Fruit fly (Drosophila melanogaster) whole organism, embryonic: Measurements from ENCODE around the gene Nf-YA.

Experiments
- B-H2 ChIP-seq: fragments of 200-800 bp; sonication (Bioruptor generic); optimal IDR thresholded peaks from 2 replicates; lab custom pipeline; 2018; ENCODE audit warnings: missing biosample characterization, mild to moderate bottlenecking, missing genetic modification characterization
- CG10274 ChIP-seq: fragments of 200-800 bp; sonication (Bioruptor generic); optimal IDR thresholded peaks from 3 replicates; lab custom pipeline; 2017; ENCODE audit warnings: missing biosample characterization, mild to moderate bottlenecking, missing genetic modification characterization
- CG10543 ChIP-seq: fragments of 200-800 bp; sonication (Bioruptor generic); optimal IDR thresholded peaks from 3 replicates; lab custom pipeline; 2017; ENCODE audit warnings: missing biosample characterization, mild to moderate bottlenecking, missing genetic modification characterization, moderate library complexity
- CG12155 ChIP-seq: fragments of 200-800 bp; sonication (Bioruptor generic); optimal IDR thresholded peaks from 3 replicates; lab custom pipeline; 2016; ENCODE audit warnings: missing biosample characterization, missing genetic modification characterization
- CG1233 ChIP-seq: fragments of 200-800 bp; sonication (Bioruptor generic); optimal IDR thresholded peaks from 4 replicates; lab custom pipeline; 2018; ENCODE audit warnings: missing biosample characterization, mild to moderate bottlenecking, missing genetic modification characterization
- CG12391 ChIP-seq: fragments of 200-800 bp; sonication (Bioruptor generic); optimal IDR thresholded peaks from 3 replicates; lab custom pipeline; 2018; ENCODE audit warnings: missing biosample characterization, mild to moderate bottlenecking, missing genetic modification characterization, moderate library complexity
- CG12744 ChIP-seq: fragments of 200-800 bp; sonication (Bioruptor generic); optimal IDR thresholded peaks from 2 replicates; lab custom pipeline; 2016; ENCODE audit warnings: missing biosample characterization, missing genetic modification characterization
- CG13296 ChIP-seq: fragments of 200-800 bp; sonication (Bioruptor generic); optimal IDR thresholded peaks from 3 replicates; lab custom pipeline; 2018; ENCODE audit warnings: missing biosample characterization, mild to moderate bottlenecking, missing genetic modification characterization
- CG13424 ChIP-seq: fragments of 200-800 bp; sonication (Bioruptor generic); optimal IDR thresholded peaks from 2 replicates; lab custom pipeline; 2019; ENCODE audit warnings: missing biosample characterization, mild to moderate bottlenecking, missing genetic modification characterization, moderate library complexity
- CG15601 ChIP-seq: fragments of 200-800 bp; sonication (Bioruptor generic); optimal IDR thresholded peaks from 3 replicates; lab custom pipeline; 2019; ENCODE audit warnings: missing biosample characterization, mild to moderate bottlenecking, missing genetic modification characterization, moderate library complexity
- CG1647 ChIP-seq: fragments of 200-800 bp; sonication (Bioruptor generic); optimal IDR thresholded peaks from 3 replicates; lab custom pipeline; 2016; ENCODE audit warnings: missing biosample characterization, missing genetic modification characterization
- CG16779 ChIP-seq: fragments of 200-800 bp; sonication (Bioruptor generic); IDR thresholded peaks from 2 replicates; pipeline ENCODE4 v1.3.6; 2022; ENCODE audit warnings: missing biosample characterization, missing genetic modification characterization
- CG17361 ChIP-seq: fragments of 200-800 bp; sonication (Bioruptor generic); IDR thresholded peaks from 3 replicates; pipeline ENCODE4 v1.3.6; 2022; ENCODE audit warnings: missing biosample characterization, missing genetic modification characterization
- CG18599 ChIP-seq: fragments of 200-800 bp; sonication (Bioruptor generic); optimal IDR thresholded peaks from 3 replicates; lab custom pipeline; 2017; ENCODE audit warnings: missing biosample characterization, missing genetic modification characterization, mild to moderate bottlenecking, moderate library complexity, missing genetic modification reagents
- CG18619 ChIP-seq: fragments of 200-800 bp; sonication (Bioruptor generic); optimal IDR thresholded peaks from 3 replicates; lab custom pipeline; 2017; ENCODE audit warnings: missing biosample characterization, mild to moderate bottlenecking, missing genetic modification characterization
- CG2120 ChIP-seq: fragments of 200-800 bp; sonication (Bioruptor generic); optimal IDR thresholded peaks from 3 replicates; lab custom pipeline; 2016; ENCODE audit warnings: missing biosample characterization, missing genetic modification characterization
- CG2129 ChIP-seq: fragments of 200-800 bp; sonication (Bioruptor generic); IDR thresholded peaks from 2 replicates; pipeline ENCODE4 v1.3.6; 2022; ENCODE audit warnings: missing biosample characterization, missing genetic modification characterization; ENCODE audit not compliant: partially characterized antibody
- CG2678 ChIP-seq: fragments of 200-800 bp; sonication (Bioruptor generic); optimal IDR thresholded peaks from 3 replicates; lab custom pipeline; 2019; ENCODE audit warnings: missing biosample characterization, mild to moderate bottlenecking, missing genetic modification characterization, moderate library complexity
- CG32772 ChIP-seq: fragments of 200-800 bp; sonication (Bioruptor generic); IDR thresholded peaks from 2 replicates; pipeline ENCODE4 v1.3.6; 2022; ENCODE audit warnings: missing biosample characterization, missing genetic modification characterization
- CG3281 ChIP-seq: fragments of 200-800 bp; sonication (Bioruptor generic); optimal IDR thresholded peaks from 3 replicates; lab custom pipeline; 2017; ENCODE audit warnings: missing biosample characterization, mild to moderate bottlenecking, missing genetic modification characterization
- CG3407 ChIP-seq: fragments of 200-800 bp; sonication (Bioruptor generic); optimal IDR thresholded peaks from 2 replicates; lab custom pipeline; 2018; ENCODE audit warnings: missing biosample characterization, mild to moderate bottlenecking, missing genetic modification characterization
- CG34376 ChIP-seq: fragments of 200-800 bp; sonication (Bioruptor generic); optimal IDR thresholded peaks from 2 replicates; lab custom pipeline; 2018; ENCODE audit warnings: missing biosample characterization, mild to moderate bottlenecking, missing genetic modification characterization
- CG5180 ChIP-seq: fragments of 200-800 bp; sonication (Bioruptor generic); optimal IDR thresholded peaks from 3 replicates; lab custom pipeline; 2017; ENCODE audit warnings: missing biosample characterization, missing genetic modification characterization, mild to moderate bottlenecking, moderate library complexity, missing genetic modification reagents
- CG6689 ChIP-seq: fragments of 200-800 bp; sonication (Bioruptor generic); IDR thresholded peaks from 2 replicates; pipeline ENCODE4 v1.3.6; 2022; ENCODE audit warnings: missing biosample characterization, missing genetic modification characterization
- Deaf1 ChIP-seq: fragments of 200-800 bp; optimal IDR thresholded peaks from 3 replicates; lab custom pipeline; 2019; ENCODE audit warnings: missing biosample characterization, mild to moderate bottlenecking, missing genetic modification characterization, moderate library complexity
- Dfd ChIP-seq, 2 experiments: fragments of >200 bp; optimal IDR thresholded peaks; 2 replicates each; lab custom pipeline; 2017; ENCODE audit warnings: missing biosample characterization in 2 of 2, missing genetic modification characterization in 2 of 2
- Doc3 ChIP-seq: fragments of 200-800 bp; sonication (Bioruptor generic); IDR thresholded peaks from 3 replicates; pipeline ENCODE4 v1.3.6; 2022; ENCODE audit warnings: missing biosample characterization, missing genetic modification characterization; ENCODE audit not compliant: partially characterized antibody
- ERR ChIP-seq: fragments of 200-800 bp; sonication (Bioruptor generic); optimal IDR thresholded peaks from 2 replicates; lab custom pipeline; 2016; ENCODE audit warnings: missing biosample characterization, missing genetic modification characterization
- Ets97D ChIP-seq: fragments of 200-800 bp; sonication (Bioruptor generic); optimal IDR thresholded peaks from 3 replicates; lab custom pipeline; 2016; ENCODE audit warnings: missing biosample characterization, missing genetic modification characterization
- Fer1 ChIP-seq: fragments of 200-800 bp; sonication (Bioruptor generic); optimal IDR thresholded peaks from 2 replicates; lab custom pipeline; 2017; ENCODE audit warnings: missing biosample characterization, mild to moderate bottlenecking, missing genetic modification characterization
- Gsc ChIP-seq: fragments of 200-800 bp; sonication (Bioruptor generic); IDR thresholded peaks from 2 replicates; pipeline ENCODE4 v1.3.6; 2022; ENCODE audit warnings: missing biosample characterization, missing genetic modification characterization
- HHEX ChIP-seq: fragments of 200-800 bp; sonication (Bioruptor generic); optimal IDR thresholded peaks from 3 replicates; lab custom pipeline; 2017; ENCODE audit warnings: missing biosample characterization, mild to moderate bottlenecking, missing genetic modification characterization, missing genetic modification reagents
- Hsf ChIP-seq: fragments of 200-800 bp; sonication (Bioruptor generic); optimal IDR thresholded peaks from 3 replicates; lab custom pipeline; 2016; ENCODE audit warnings: missing biosample characterization, missing genetic modification characterization
- Med ChIP-seq: fragments of 200-800 bp; sonication (Bioruptor generic); peaks from one replicate; lab custom pipeline; 2016; ENCODE audit warnings: missing biosample characterization, missing genetic modification characterization, mild to moderate bottlenecking, inconsistent platforms, moderate library complexity
- Side ChIP-seq: fragments of 200-800 bp; sonication (Bioruptor generic); optimal IDR thresholded peaks from 2 replicates; lab custom pipeline; 2016; ENCODE audit warnings: missing biosample characterization, missing genetic modification characterization
- Ssrp ChIP-seq: fragments of 200-800 bp; sonication (Bioruptor generic); optimal IDR thresholded peaks from 2 replicates; lab custom pipeline; 2018; ENCODE audit warnings: missing biosample characterization, mild to moderate bottlenecking, missing genetic modification characterization, moderate library complexity
- dan ChIP-seq: fragments of 200-800 bp; sonication (Bioruptor generic); IDR thresholded peaks from 2 replicates; pipeline ENCODE4 v1.3.6; 2022; ENCODE audit warnings: missing biosample characterization, missing genetic modification characterization
- dmrt99B ChIP-seq: fragments of 200-800 bp; sonication (Bioruptor generic); optimal IDR thresholded peaks from 2 replicates; lab custom pipeline; 2018; ENCODE audit warnings: missing biosample characterization, mild to moderate bottlenecking, missing genetic modification characterization, moderate library complexity
- dysf ChIP-seq: fragments of 200-800 bp; sonication (Bioruptor generic); IDR thresholded peaks from 3 replicates; pipeline ENCODE4 v1.3.6; 2022; ENCODE audit warnings: missing biosample characterization, missing genetic modification characterization
- fu2 ChIP-seq: fragments of 200-800 bp; sonication (Bioruptor generic); optimal IDR thresholded peaks from 2 replicates; lab custom pipeline; 2016; ENCODE audit warnings: missing biosample characterization, missing genetic modification characterization
- gsb-n ChIP-seq: fragments of 200-800 bp; sonication (Bioruptor generic); optimal IDR thresholded peaks from 3 replicates; lab custom pipeline; 2018; ENCODE audit warnings: missing biosample characterization, mild to moderate bottlenecking, missing genetic modification characterization
- jigr1 ChIP-seq: fragments of 200-800 bp; sonication (Bioruptor generic); IDR thresholded peaks from 3 replicates; pipeline ENCODE4 v1.3.6; 2022; ENCODE audit warnings: missing biosample characterization, missing genetic modification characterization
- ken ChIP-seq: fragments of 200-800 bp; sonication (Bioruptor generic); IDR thresholded peaks from 3 replicates; pipeline ENCODE4 v1.3.6; 2022; ENCODE audit warnings: missing biosample characterization, missing genetic modification characterization
- luna ChIP-seq: fragments of 200-800 bp; sonication (Bioruptor generic); optimal IDR thresholded peaks from 2 replicates; lab custom pipeline; 2016; ENCODE audit warnings: missing biosample characterization, missing genetic modification characterization
- mam ChIP-seq: fragments of 200-800 bp; sonication (Bioruptor generic); optimal IDR thresholded peaks from 3 replicates; lab custom pipeline; 2016; ENCODE audit warnings: missing biosample characterization, missing genetic modification characterization
- nau ChIP-seq: fragments of 200-800 bp; sonication (Bioruptor generic); optimal IDR thresholded peaks from 3 replicates; lab custom pipeline; 2017; ENCODE audit warnings: missing biosample characterization, mild to moderate bottlenecking, missing genetic modification characterization, missing genetic modification reagents
- odd ChIP-seq: fragments of 200-800 bp; sonication (Bioruptor generic); optimal IDR thresholded peaks from 2 replicates; lab custom pipeline; 2017; ENCODE audit warnings: missing biosample characterization, mild to moderate bottlenecking, missing genetic modification characterization
- pita ChIP-seq: fragments of 200-800 bp; sonication (Bioruptor generic); optimal IDR thresholded peaks from 2 replicates; lab custom pipeline; 2017; ENCODE audit warnings: missing biosample characterization, mild to moderate bottlenecking, missing genetic modification characterization
- prd ChIP-seq, 3 experiments: fragments of >200 bp in 2 of 3; fragments of 200-800 bp in 1 of 3; sonication (Bioruptor generic) in 1 of 3; optimal IDR thresholded peaks in 2 of 3; IDR thresholded peaks in 1 of 3; 2 replicates in 2 of 3; 3 replicates in 1 of 3; pipeline versions ENCODE4 v1.3.6 to Lab custom; 2017 to 2022; ENCODE audit warnings: missing biosample characterization in 1 of 3, missing genetic modification characterization in 1 of 3
- schlank ChIP-seq: fragments of 200-800 bp; sonication (Bioruptor generic); optimal IDR thresholded peaks from 2 replicates; lab custom pipeline; 2018; ENCODE audit warnings: missing biosample characterization, mild to moderate bottlenecking, missing genetic modification characterization
- z ChIP-seq: fragments of 200-800 bp; sonication (Bioruptor generic); IDR thresholded peaks from 3 replicates; pipeline ENCODE4 v1.3.6; 2022; ENCODE audit warnings: missing biosample characterization, missing genetic modification characterization

Nf-YA gene

dm6 chr3L:9466595-9466994 lies 24.5 kb upstream of the Nf-YA start (continued):
- TF ChIP-seq CG16779 (GFP tag; lab: Robert Waterston, UW), result no peak
- no peak for TF ChIP-seq luna (GFP tag; lab: Kevin White, UChicago)
- no peak for TF ChIP-seq Ets97D (GFP tag; lab: Kevin White, UChicago)
- no peak for TF ChIP-seq dan (GFP tag; lab: Robert Waterston, UW)
- TF ChIP-seq CG2678 (tag; lab: Kevin White, UChicago), result peak; percentile 75
- peak; percentile 38 for TF ChIP-seq CG3281
- TF ChIP-seq Deaf1, result no peak
- TF ChIP-seq ERR (GFP tag; lab: Kevin White, UChicago), result no peak
- no peak for TF ChIP-seq CG12744 (GFP tag; lab: Kevin White, UChicago)
- TF ChIP-seq CG12155, result no peak
- no peak for TF ChIP-seq CG3407 (GFP tag; lab: Kevin White, UChicago)
- no peak for TF ChIP-seq schlank (tag; lab: Kevin White, UChicago)
- TF ChIP-seq CG6689, result peak; percentile 28; the same call in 1 of the 2 replicates
- peak; percentile 60 for TF ChIP-seq dmrt99B
- TF ChIP-seq Fer1 (GFP tag; lab: Kevin White, UChicago), result peak; percentile 42
- peak; percentile 42; the same call in 1 of the 3 replicates for TF ChIP-seq CG17361
- TF ChIP-seq CG2120 (GFP tag; lab: Kevin White, UChicago), result peak; percentile 47
- TF ChIP-seq z (GFP tag; lab: Robert Waterston, UW), result no peak
- TF ChIP-seq CG1233 (GFP tag; lab: Kevin White, UChicago), result peak; percentile 31
- TF ChIP-seq ken, result no peak
- TF ChIP-seq fu2 (GFP tag; lab: Kevin White, UChicago), result no peak
- no peak for TF ChIP-seq CG10274 (GFP tag; lab: Kevin White, UChicago)
- TF ChIP-seq nau (GFP tag; lab: Kevin White, UChicago), result no peak
- TF ChIP-seq Hsf (GFP tag; lab: Kevin White, UChicago), result peak; percentile 8
- TF ChIP-seq jigr1 (GFP tag; lab: Robert Waterston, UW), result no peak
- TF ChIP-seq CG12391 (tag; lab: Kevin White, UChicago), result peak; percentile 56
- no peak for TF ChIP-seq pita
- TF ChIP-seq CG18599 (GFP tag; lab: Kevin White, UChicago), result peak; percentile 58
- TF ChIP-seq gsb-n, result no peak
- no peak for TF ChIP-seq Dfd (GFP tag; optimal IDR thresholded peaks at IDR 0.05; lab: Kevin White, UChicago)
- TF ChIP-seq CG13424 (tag; lab: Kevin White, UChicago), result peak; percentile 59
- peak; percentile 10 for TF ChIP-seq CG15601
- peak; percentile 26 for TF ChIP-seq CG18619 (GFP tag; lab: Kevin White, UChicago)
- no peak for TF ChIP-seq CG2129 (GFP tag; lab: Robert Waterston, UW)
- no peak for TF ChIP-seq Gsc
- no peak for TF ChIP-seq dysf (GFP tag; lab: Robert Waterston, UW)
- no peak for TF ChIP-seq HHEX (GFP tag; lab: Kevin White, UChicago)
- peak; percentile 22 for TF ChIP-seq CG13296 (GFP tag; lab: Kevin White, UChicago)
- no peak for TF ChIP-seq CG32772 (GFP tag; lab: Robert Waterston, UW)
- peak; percentile 37 for TF ChIP-seq CG34376 (GFP tag; lab: Kevin White, UChicago)
- no peak for TF ChIP-seq Doc3 (GFP tag; lab: Robert Waterston, UW)
- peak; percentile 12 for TF ChIP-seq CG5180
- peak; percentile 55 for TF ChIP-seq Med
- TF ChIP-seq Side (GFP tag; lab: Kevin White, UChicago), result no peak
- no peak for TF ChIP-seq B-H2 (GFP tag; lab: Kevin White, UChicago)
- TF ChIP-seq prd (optimal IDR thresholded peaks at IDR 0.05; lab: Kevin White, UChicago), result no peak
- TF ChIP-seq prd (GFP tag; IDR thresholded peaks at IDR 0.05; lab: Robert Waterston, UW), result 0 out of 3 replicates have a peak, but pooled peaks have one; percentile 10
- no peak for TF ChIP-seq CG1647 (GFP tag; lab: Kevin White, UChicago)
- no peak for TF ChIP-seq mam (GFP tag; lab: Kevin White, UChicago)
- peak; percentile 40 for TF ChIP-seq CG10543 (GFP tag; lab: Kevin White, UChicago)
- no peak for TF ChIP-seq odd (GFP tag; lab: Kevin White, UChicago)
- TF ChIP-seq Ssrp (tag; lab: Kevin White, UChicago), result peak; percentile 17
